Fruit fly (Drosophila melanogaster) Kc167 (cell line): ENCODE data around the gene PGRP-LC.

Experiments used
- Myc ChIP-seq: fragments of >200 bp; optimal IDR thresholded peaks from 2 replicates; lab custom pipeline; 2017; ENCODE audit warnings: missing external identifiers
- Sin3A ChIP-seq: fragments of >200 bp; optimal IDR thresholded peaks from 2 replicates; lab custom pipeline; 2018; ENCODE audit warnings: missing external identifiers
- h ChIP-seq: fragments of >200 bp; optimal IDR thresholded peaks from 3 replicates; lab custom pipeline; 2018; ENCODE audit warnings: missing external identifiers
- insv ChIP-seq: fragments of >200 bp; optimal IDR thresholded peaks from 3 replicates; lab custom pipeline; 2018; ENCODE audit warnings: missing external identifiers
- psq ChIP-seq: fragments of >200 bp; optimal IDR thresholded peaks from 2 replicates; lab custom pipeline; 2017; ENCODE audit warnings: missing external identifiers
- ttk ChIP-seq: sonication (Bioruptor generic); optimal IDR thresholded peaks from 2 replicates; lab custom pipeline; 2017; ENCODE audit warnings: missing external identifiers

PGRP-LC gene

DNA sequence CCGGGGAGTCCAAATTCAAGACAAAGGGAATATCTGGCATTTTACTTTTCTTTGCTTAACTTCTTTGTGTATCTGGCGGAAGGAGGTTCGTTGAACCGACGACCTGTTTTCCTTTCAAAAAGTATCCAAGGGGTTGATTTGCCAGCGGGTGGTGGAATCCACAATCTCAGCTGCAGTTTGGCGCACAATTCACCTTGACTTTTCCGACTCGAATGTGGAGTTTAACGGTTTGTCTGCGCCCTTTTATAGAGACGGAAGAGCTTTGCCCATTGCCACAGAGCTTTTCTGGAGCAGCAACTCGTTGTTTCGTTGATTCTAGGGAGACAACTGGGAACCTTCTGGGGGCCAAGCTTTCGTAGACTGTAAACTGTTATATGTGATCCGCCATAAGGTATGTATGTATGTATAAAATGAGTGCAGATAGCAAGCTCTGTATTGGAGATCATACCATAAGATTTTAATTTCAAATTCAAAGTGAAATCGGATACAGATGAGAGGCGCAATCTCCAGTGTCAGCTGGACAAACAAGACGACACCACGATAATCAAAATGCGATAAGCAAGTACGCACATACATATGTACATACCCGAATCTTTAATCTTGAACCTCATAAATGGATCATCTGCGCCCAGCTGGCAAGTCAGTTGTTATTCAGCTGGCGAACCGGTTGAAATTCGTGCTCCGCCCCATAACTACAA is 33.8 kb downstream of the PGRP-LC start, which contains the start of the genes Hsp67Bc, CG4456 and Hsp22:
Hsp67Bc (minus strand) TSS at position 220 of the 698 bp plus-strand sequence.
CG4456 (plus strand) TSS at position 445 of the 698 bp plus-strand sequence.
Hsp22 (plus strand) TSS at position 654 of the 698 bp plus-strand sequence.
- TF ChIP-seq ttk (lab: Kevin White, UChicago) (no peak), insv (lab: Kevin White, UChicago) (no peak), Sin3A (lab: Kevin White, UChicago) (no peak)

DNA sequence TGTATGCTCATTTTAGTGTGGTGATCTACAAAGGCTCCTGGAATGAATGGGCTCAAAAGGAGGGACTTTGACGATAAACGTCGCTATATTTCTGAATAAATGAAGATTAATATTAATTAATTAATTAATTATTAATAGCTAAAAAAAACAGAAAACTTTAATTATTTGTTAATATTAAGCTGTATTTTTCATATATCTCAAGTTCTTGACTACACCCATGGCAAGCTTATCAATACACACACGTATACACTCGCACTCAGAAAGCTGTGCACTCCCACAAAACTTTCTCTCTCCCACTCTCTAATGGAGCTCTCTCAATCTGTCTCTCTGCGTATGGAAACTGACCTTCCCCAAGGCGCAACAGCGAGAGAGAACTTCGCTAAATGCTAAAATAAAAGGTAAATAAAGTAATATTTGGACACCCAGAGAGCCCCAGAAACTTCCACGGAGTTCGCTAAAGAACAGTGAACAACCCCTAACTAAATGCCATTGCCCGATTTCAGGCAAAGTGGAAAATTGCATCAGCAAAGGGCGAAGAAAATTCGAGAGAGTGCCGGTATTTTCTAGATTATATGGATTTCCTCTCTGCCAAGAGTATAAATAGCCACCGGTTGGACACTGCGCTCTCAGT is 34.9 kb downstream of the PGRP-LC start:
- no peak for TF ChIP-seq h
- TF ChIP-seq Sin3A (lab: Kevin White, UChicago) = no peak
- no peak for TF ChIP-seq insv (lab: Kevin White, UChicago)

DNA sequence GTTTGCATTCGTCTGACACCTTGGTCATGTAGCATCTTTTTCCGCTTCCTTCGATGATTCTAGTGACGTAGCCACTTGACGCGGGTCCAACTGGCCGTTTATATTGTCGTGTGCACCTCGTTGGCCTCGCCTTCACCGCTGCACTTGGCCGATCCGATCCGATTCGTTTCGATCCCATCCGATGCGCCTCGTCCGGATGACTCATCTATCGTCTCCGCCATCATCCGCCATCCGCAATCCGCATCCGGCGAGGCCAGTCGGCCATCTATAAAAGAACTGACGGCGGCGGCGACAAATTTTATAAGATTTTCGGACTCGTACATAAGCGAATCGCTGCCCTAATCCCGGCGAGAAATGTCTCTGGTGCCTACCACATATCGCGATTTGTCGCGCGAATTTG is 36.5 kb downstream of the PGRP-LC start, which contains the start of gene CG4461:
CG4461 (plus strand) TSS at position 301 of the 400 bp plus-strand sequence.
- TF ChIP-seq insv (lab: Kevin White, UChicago) = no peak
- TF ChIP-seq psq (lab: Kevin White, UChicago) = no peak
- no peak for TF ChIP-seq ttk (lab: Kevin White, UChicago)
- no peak for TF ChIP-seq Myc (lab: Kevin White, UChicago)

DNA sequence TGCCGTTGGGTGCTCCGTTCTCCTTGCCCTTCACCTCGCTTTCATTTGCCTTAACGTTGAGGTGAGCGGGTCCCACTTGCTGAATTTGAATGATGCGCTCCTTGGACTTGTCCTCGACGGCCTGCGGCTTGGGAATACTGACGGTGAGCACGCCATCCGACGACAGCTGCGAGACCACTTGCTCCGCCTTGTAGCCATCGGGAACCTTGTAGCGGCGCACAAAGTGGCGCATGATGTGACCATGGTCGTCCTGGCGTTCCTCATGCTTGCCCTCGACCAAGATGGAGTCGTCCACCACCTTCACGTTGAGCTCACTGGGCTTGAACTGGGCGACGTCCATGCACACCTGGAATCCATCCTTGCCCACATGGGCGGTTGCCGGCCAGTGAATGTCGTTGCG is 38.0 kb downstream of the PGRP-LC start:
- TF ChIP-seq Myc (lab: Kevin White, UChicago) = no peak
- TF ChIP-seq Sin3A (lab: Kevin White, UChicago) = no peak
- no peak for TF ChIP-seq ttk (lab: Kevin White, UChicago)
- no peak for TF ChIP-seq h
- no peak for TF ChIP-seq psq (lab: Kevin White, UChicago)
- TF ChIP-seq insv (lab: Kevin White, UChicago) = no peak

DNA sequence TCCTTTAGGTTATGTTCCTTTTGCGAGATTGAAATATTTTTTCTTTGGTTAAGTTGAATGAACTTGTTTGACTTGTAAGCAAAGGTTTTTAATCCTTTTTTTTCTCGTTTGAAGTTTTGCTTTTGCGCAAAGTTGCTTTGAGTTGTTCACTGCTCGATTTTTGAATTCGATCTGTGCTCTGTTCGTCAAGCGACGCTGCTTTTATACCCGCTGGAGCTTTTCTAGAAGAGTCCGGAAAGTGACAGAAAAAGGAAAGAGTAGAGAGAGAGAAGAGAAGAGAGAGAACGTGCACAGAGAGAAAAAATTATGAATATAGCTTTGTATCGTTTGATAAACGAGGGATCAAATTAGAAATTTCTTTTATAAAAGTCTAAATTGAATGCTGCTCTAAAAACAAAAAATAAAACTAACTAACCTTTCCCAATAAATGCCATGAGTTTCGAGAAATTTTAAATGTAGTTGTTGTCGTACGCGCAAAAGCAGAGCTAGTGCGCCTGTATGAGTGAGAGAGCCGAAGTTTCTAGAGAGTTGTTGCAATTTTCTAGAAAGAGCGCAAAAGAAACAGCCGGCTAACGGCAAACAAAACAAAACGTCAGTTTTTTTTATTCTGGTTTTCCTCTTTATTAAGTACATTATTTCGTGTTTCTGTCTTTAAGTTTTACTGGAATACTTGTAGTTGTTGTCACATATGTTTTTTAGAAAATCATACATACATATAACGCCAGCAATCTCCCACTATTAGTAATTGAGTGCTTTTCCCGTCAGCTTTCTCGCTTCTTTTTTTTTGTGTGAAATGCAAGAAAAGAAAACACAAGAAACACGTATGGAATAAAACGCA is 38.8 kb downstream of the PGRP-LC start, which contains the start of gene Hsp26:
Hsp26 (minus strand) TSS at position 230 of the 838 bp plus-strand sequence.
- TF ChIP-seq Myc (lab: Kevin White, UChicago) = no peak
- no peak for TF ChIP-seq psq (lab: Kevin White, UChicago)
- TF ChIP-seq h = no peak
- TF ChIP-seq Sin3A (lab: Kevin White, UChicago) = no peak
- no peak for TF ChIP-seq insv (lab: Kevin White, UChicago)
- no peak for TF ChIP-seq ttk (lab: Kevin White, UChicago)

DNA sequence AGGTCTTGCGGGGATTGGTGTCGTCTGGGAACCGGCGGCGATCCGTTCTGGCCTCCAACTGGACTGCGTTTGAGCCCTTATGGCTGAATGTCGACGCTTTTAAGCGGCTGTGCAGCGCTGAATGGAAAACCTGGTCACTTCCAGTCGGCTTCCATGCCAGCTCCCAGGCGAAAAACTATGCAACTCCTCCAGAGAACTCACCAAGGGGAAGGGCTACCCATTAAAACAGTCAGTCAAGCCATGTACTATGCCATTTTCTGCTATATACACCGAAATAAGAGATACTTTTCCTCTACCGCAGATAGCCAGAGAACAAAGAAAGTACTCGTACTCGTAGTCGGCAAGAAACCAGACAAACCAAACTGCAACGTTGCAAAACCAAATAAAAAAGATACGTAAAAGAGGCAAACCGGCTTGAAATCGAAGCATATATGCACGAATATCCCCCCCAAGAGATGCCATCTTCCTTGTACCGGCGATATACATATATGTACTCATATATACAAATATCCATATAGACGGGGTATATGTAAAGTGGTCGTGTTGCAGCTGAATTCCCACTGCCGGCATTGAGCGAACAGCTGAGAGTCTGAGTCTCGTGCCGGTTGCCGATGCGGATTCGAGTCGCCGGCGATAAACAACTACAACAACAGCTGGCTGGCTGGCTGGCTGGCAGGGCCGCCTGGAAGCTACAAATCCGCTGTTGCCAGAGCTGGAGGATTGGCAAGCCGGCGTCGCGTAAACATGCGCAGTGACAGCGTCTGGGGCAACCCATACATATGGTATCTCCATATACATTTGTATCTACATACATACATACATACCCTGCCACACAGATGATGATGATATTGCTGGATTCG is 41.1 kb downstream of the PGRP-LC start, which contains the start of gene Hsp67Ba:
Hsp67Ba (minus strand) TSS at position 51 of the 860 bp plus-strand sequence.
- no peak for TF ChIP-seq ttk (lab: Kevin White, UChicago)
- no peak for TF ChIP-seq Sin3A (lab: Kevin White, UChicago)
- TF ChIP-seq insv (lab: Kevin White, UChicago) = no peak
- no peak for TF ChIP-seq psq (lab: Kevin White, UChicago)
- no peak for TF ChIP-seq Myc (lab: Kevin White, UChicago)
- no peak for TF ChIP-seq h

DNA sequence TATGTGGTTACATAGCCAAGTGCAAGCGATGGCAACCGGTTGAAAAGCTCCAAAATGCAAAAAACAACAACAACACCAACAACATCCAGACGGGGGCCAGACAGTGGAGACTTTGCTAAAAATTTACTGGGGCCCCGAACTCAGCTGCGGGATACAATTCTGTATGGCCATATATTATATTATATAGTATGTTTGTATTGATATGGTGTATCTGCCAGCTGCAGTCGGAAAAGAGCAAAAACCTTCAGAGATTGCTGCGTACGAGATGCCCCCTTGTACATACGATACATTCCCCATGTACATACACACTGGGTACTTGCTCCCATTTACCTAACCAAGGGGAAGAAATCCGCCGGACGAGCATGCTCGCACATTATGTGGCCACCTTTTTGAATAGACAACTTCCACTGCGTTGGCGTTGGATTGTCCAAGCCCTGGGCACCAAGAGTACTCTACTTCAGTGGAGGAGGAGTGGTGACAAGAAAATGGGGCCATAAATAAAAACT is 41.8 kb downstream of the PGRP-LC start:
- TF ChIP-seq h (no peak), Myc (lab: Kevin White, UChicago) (no peak), psq (lab: Kevin White, UChicago) (no peak), ttk (lab: Kevin White, UChicago) (no peak), Sin3A (lab: Kevin White, UChicago) (no peak), insv (lab: Kevin White, UChicago) (no peak)

DNA sequence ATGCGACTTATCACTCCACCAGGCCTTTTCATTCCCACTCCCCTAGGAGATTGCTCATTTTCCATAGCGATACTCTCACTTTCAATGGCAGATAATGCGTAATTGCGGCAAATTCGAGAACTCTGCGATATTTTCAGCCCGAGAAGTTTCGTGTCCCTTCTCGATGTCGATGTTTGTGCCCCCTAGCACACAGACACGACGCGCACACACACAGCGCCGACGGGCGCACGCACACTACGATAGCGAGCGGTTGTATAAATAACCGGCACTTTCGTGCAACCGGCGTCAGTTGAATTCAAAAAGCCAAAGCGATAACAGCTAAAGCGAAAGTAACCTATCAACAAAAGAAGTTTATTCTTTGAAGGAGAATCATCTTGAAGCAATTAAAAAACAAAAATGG is 43.0 kb downstream of the PGRP-LC start, which contains the start of gene Hsp23:
Hsp23 (plus strand) TSS at position 281 of the 400 bp plus-strand sequence.
- TF ChIP-seq h (no peak), insv (lab: Kevin White, UChicago) (no peak), Sin3A (lab: Kevin White, UChicago) (no peak), Myc (lab: Kevin White, UChicago) (no peak), psq (lab: Kevin White, UChicago) (no peak), ttk (lab: Kevin White, UChicago) (no peak)

DNA sequence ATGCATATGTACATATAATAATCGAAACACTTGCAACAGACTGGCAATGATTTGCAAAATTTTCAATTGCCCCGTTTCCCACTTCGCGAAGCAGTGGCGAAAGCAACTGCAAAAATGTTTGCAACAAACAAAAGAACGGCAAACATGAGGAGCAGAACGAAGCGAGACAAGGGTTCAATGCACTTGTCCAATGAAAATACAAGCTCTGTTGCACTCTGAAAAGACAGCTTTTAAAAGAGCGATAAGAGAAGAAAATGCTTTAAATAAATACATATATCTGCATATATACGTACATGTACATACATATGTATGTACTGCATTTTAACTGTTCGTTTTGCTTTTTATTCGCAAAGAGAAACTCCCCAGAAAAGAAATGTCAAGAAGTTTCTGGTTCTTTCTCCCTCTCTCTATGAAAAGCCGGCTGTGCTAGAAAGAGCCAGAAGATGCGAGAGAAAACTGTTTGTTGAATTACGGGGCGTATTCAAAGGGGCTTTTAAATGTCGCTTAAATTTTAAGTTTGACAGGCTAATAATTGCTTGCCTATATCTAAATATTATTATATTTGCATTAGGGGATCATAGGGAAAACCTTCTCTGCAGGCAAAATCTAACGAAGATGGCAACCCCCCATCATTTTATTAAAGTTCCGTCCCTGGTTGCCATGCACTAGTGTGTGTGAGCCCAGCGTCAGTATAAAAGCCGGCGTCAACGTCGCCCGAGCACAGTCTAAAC is 44.9 kb downstream of the PGRP-LC start, which contains the start of gene Hsp27:
Hsp27 (plus strand) TSS at position 719 of the 731 bp plus-strand sequence.
- TF ChIP-seq ttk (lab: Kevin White, UChicago) (no peak), Myc (lab: Kevin White, UChicago) (no peak), Sin3A (lab: Kevin White, UChicago) (no peak), h (no peak), insv (lab: Kevin White, UChicago) (no peak), psq (lab: Kevin White, UChicago) (no peak)
